Fruit fly (Drosophila melanogaster) S2 (cell line): Measurements from ENCODE around the gene CG33995.

ENCODE experiments used
- CG8478 ChIP-seq: fragments of >200 bp; optimal IDR thresholded peaks from 2 replicates; lab custom pipeline; 2018
- CTCF ChIP-seq, 2 experiments: fragments of >200 bp; optimal IDR thresholded peaks; 2 replicates each; lab custom pipeline; 2018

DNA sequence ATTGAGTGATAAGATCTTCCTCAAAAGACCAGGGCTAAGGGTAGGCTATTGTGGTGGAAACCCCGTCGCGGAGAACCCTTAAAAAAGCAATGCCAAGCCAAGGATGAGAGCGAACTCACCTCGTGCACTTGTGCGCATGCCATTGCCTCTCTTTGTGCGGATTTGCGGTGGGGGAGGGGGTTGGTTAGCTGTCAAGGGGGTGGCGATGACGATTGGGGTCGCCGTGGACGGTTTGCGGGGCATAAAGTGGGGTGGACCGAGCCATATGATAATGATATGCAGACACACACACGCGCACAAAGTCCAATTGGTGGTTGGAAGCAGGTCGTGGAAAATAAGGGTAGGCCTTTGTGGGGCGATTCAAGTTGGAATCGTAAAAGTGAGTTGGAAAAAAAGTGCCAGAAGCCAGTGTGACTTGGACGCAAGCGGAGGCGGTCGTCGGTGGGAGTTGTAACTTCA is 5.6 kb upstream of the CG33995 start, which contains the start of the genes CG14042 and SP555:
- no peak for TF ChIP-seq CTCF (optimal IDR thresholded peaks at IDR 0.05; lab: Kevin White, UChicago)
- no peak for TF ChIP-seq CG8478 (lab: Kevin White, UChicago)
